Fruit fly (Drosophila melanogaster) whole organism, larva: ENCODE data around the gene RfC4.

ENCODE experiments used
- noc ChIP-seq: fragments of 200-800 bp; sonication (Bioruptor generic); optimal IDR thresholded peaks from 3 replicates; lab custom pipeline; 2019; ENCODE audit warnings: missing biosample characterization, mild to moderate bottlenecking, missing genetic modification characterization, moderate library complexity

The RfC4 gene

DNA sequence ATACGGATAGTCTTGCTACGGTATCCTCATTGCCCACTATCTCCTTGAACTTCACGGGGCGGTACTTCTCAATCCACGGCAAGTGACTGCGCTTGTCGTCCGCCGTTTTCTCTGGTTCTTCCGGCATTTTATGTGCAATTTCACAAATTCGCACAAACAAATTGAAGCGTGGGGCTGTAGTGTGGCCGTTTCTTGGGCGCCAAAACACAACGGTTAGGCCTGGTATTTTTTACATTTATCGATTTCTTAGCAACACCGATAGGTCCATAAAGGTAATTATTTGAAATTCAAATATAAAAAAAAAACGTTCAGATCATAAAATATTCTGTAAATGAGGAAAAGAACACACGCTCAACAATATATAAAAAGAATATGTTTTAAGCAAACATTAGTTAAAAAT is at the start of gene RfC4:
TSS of gene RfC4 (minus strand) at position 182 of the 400 bp plus-strand sequence.
- no peak for TF ChIP-seq noc (tag; lab: Kevin White, UChicago)

DNA sequence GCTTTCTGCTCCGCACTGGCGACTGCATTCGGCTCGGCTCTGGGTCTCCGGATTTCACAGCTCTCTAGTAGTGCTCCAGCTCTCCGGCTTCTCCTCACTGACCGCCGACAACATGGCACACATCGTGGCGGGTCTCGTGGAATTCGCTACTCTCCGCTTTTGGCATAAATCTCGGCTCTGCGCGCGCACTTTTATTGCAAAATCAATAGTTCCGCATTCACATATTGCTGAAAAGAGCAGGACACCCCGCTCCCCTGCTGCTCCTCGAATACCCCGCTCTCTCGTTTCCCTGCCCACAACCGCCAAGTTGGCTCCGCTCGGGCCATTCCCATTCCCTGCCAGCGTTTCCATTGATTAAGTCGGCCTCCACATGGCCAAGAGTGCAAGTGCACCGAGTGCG is 49.4 kb upstream of the RfC4 start:
- TF ChIP-seq noc (tag; lab: Kevin White, UChicago): no peak

DNA sequence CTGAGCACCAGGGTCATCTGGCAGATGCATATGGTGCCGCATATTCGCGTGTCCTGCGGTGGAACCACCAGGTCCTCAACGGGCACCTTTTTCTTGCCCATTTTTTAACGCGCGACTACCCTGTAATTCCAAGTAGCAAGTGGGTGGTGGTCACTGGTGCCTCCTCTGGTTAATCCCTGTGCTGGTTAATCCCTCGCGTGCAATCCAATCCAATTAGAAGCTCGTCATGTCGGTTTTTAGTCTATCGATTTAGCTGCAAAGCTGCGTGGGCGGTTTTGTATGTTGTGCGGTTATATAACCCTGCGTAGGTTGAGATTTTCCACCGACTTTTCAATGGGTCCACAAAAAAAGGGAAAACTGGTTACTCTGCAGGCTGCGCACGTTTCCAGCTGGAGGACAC is 48.7 kb upstream of the RfC4 start, which contains the start of gene Teh3:
TSS of gene Teh3 (minus strand) at position 101 of the 400 bp plus-strand sequence.
- no peak for TF ChIP-seq noc (tag; lab: Kevin White, UChicago)

DNA sequence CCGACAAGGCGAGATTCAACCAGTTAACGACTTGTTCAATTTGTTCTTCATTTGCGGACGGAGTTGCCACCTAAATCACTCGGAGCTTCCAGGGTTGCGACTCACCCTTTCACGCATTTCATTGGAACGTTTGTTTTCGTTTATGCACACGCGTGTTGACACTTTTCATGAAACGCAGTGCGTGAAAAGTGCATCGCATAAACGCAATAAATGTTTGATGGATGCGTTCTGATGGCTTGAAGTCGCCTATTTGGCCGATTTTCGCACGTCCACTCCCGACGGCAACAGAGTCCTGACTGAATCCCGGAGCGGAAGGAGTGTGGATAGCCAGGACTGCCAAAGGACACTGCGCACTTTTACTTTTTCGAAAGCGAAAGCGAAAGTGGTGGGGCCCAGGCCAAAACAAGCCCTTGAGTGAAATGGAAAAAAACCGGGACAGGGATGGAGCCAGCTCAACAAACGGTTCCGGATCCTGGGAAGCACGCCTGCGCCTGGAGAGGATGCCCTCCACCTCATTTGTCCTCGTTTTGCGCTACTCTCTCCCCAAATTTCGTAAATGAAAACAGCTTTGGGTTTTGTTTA is 42.2 kb upstream of the RfC4 start, which contains the start of gene Teh4:
TSS of gene Teh4 (minus strand) at position 290 of the 582 bp plus-strand sequence.
- TF ChIP-seq noc (tag; lab: Kevin White, UChicago): no peak

DNA sequence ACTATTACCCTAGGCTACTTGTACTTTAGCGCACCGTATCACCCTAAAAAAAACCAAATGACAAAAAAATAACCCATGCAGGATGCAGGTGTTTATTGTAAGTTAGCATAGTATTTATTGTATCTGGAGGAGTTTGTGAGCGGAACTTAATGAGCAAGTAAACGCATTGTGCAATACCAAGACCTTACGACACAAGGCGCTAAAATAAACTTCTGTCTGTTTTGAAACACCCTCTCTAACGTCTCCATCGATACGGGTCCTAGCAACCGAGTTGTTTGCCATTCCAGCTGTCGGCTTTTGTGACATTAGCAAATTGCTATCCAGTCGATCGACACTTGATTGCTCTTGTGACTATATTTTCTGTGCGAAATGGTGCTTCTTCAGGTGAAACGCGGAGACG is 37.7 kb upstream of the RfC4 start, which contains the start of gene CG18675:
TSS of gene CG18675 (plus strand) at position 301 of the 400 bp plus-strand sequence.
- no peak for TF ChIP-seq noc (tag; lab: Kevin White, UChicago)

DNA sequence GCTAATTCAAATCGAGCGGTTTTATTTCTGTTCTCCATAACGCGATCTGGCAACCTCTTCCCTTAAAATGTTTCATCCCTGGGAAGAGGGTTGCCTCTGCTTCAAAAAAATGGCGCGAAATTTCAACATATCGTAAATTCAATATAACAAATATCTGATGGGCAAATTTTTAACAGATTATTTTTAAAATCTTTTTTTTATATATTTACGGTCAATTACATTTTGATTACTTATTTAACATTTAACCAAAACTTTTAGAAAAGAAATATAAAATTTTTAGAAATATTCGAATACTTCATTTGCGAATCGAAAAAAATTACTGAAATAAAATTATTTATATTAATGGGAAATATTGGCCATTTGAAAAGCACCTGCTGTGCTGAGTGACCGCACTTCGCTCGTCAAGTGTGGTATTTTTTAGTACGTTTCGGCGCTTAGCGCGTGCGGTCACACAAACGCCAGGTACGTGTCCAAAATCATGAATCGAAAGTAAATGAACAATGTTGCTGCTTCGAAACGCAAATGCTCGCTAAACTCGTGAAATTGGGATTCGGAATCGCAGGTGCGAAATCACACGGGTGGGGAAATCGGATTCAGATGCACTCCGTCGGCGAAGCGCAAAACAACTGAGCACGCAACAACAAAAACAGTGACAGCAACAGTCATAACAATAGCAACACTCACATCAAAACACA is 34.3 kb upstream of the RfC4 start, which contains the start of gene Ero1L:
TSS of gene Ero1L (plus strand) at position 448 of the 695 bp plus-strand sequence.
- TF ChIP-seq noc (tag; lab: Kevin White, UChicago): peak; percentile 39

DNA sequence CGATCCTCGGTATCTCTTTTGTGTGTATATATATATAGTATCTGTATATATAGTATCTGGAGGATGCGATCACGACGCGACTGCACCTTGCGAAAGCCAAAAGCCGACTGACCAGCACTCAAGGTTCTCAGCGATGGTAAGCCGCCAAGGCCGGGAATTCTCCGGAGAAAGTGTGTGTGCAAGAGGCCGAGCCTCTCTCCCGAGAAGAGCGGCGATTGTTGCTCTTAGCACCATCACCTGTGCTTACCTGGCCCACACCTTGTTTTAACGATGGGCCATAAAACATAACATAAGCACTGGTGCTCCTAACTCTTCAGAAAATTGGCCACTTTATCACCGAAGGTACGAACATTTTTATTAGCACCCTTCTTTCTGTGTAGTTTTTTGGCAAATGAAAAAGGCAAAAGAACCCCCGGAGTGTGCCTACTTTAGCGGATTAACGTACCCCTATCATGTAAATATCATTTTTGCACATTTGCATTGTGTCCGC is 31.6 kb upstream of the RfC4 start, which contains the start of gene mas:
TSS of gene mas (minus strand) at position 112 of the 490 bp plus-strand sequence.
- no peak for TF ChIP-seq noc (tag; lab: Kevin White, UChicago)

DNA sequence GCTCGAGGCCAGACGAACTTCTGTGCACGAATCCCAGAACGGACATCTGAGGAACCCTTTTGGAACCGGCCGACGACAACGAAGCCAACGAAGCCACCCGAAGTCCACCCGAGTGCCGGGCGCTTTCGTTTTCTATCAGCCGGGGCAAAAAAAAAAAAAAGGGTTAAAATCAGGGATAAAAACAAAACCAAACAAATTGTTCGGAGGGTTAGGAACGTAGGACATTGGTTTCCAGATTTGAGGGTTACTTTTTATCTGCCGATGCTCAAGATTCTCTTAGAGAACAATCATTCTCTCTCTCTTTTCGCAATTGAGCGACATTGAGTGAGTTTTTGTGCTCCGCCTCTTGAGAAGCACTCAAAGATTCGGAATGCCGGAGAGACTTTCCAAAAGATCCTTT is 25.1 kb upstream of the RfC4 start, which contains the start of gene nab:
TSS of gene nab (minus strand) at position 7 of the 400 bp plus-strand sequence.
- TF ChIP-seq noc (tag; lab: Kevin White, UChicago): no peak

DNA sequence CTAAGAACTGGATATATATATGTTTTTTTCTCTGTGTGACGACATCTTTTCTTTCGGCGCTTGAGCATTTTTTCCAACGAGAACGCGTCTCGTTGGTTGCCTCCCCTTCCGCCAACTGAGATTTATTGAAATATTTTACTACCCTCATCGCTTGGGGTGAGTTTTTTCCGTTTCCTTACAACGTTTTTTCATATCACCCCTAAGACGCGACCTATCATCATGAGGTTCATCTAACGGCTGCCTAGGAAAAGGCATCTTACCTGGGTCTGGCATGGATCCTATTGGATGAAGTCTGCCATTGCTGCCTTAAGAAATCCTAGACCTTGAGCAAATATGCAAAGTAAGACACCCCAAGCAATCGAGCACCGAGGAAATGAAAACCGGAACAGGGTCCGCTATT is 23.4 kb upstream of the RfC4 start:
- no peak for TF ChIP-seq noc (tag; lab: Kevin White, UChicago)

DNA sequence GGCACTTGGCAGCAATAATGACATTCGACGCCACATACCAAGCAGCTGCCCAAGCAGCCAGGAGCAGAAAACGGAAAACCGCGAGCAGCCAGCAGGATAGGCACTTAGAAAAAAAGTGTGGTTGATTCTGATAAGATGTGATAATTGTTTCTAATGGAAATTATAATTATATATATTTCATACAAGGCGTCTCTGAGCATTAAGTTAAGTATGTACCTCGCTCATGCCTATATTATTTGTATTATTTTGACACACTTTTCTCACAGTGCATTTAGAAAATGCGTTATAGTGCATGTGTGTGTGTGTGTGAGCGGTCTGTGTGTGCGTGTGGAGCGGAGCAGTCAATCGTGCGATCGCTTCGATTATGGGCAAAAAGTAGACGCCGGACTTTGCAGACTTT is 22.5 kb upstream of the RfC4 start:
- no peak for TF ChIP-seq noc (tag; lab: Kevin White, UChicago)

DNA sequence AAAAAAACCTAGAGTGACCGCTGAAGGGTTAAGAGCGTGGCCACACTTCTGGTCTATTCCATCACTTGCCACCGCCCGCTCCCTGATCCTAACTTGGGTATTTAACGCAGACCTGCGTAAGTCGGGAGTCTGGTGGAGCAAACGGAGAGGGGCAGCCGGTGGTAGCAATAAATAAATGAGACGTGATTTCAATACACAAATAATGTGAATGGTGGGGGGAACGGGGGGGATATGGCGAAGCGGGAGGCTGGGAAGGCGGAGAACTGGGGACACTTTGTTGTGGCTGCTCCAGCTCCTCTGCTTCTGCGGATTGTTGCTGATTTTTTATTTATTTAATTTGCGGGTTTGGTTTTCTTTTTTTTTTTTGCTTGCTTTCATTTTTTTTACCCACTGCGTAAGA is 22.0 kb upstream of the RfC4 start:
- no peak for TF ChIP-seq noc (tag; lab: Kevin White, UChicago)

DNA sequence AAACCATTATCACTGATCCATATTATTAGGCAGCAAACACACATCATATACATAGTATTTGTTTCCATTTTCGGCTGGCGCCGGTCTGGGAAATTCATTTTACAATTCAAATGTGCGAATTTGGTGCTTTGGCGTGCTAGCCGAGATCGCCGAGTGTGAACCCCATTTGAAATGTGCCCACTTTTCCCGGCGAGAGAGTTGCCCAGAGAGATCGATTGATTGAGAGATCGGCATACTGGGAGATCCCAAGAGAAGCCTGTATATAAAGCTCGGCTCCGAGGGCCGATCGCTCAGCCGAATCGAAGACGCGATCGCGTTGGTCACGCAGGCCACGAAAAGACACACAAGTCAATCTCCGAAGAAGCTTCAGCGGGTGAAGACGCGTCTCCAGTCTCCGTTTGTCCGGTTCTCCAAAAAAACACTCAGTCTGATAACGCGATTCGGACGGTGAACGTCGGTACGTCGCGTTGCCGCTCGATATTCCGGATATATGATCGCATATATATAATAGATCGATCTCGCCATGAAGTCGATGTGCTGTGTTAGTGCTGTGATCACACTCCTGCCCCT is 12.7 kb upstream of the RfC4 start, which contains the start of gene CG1299:
TSS of gene CG1299 (plus strand) at position 291 of the 570 bp plus-strand sequence.
- no peak for TF ChIP-seq noc (tag; lab: Kevin White, UChicago)

DNA sequence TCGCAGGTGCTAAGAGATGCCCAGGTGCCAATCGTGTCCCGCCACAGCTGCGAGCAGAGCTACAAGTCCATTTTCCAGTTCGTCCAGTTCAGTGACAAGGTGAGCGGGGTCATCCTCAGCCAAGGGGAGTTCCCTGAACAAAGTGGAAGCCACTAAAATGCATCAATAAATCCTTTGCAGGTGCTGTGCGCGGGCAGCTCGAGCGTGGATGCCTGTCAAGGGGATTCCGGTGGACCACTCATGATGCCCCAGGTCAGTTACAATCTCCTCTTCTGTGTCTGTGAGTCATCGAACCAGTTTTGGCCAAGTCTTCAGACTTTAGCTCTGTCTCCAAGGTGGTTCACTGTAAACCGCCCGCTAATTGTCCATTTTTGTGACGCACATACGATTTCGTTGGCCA is 9.4 kb upstream of the RfC4 start:
- TF ChIP-seq noc (tag; lab: Kevin White, UChicago): no peak

DNA sequence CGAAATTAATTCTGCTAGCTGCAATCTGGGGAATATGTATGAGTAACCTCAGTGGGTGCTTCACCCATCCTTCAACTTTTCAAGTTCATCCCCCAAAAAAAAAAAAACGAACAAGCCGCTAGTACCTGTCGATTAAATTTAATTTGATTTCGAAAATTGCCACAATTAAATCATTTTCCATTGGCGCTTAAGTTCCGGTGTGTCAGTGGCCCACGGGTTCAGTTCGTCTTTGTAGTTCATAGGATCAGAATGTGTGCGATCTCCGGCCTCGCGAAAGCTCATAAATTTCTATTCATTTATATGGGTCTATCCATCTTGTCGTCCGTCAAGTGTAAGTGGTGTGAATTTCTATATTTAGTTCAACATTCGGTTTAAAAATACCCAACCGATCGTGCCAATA is 6.2 kb upstream of the RfC4 start, which contains the start of gene CG32260:
TSS of gene CG32260 (plus strand) at position 301 of the 400 bp plus-strand sequence.
- no peak for TF ChIP-seq noc (tag; lab: Kevin White, UChicago)

DNA sequence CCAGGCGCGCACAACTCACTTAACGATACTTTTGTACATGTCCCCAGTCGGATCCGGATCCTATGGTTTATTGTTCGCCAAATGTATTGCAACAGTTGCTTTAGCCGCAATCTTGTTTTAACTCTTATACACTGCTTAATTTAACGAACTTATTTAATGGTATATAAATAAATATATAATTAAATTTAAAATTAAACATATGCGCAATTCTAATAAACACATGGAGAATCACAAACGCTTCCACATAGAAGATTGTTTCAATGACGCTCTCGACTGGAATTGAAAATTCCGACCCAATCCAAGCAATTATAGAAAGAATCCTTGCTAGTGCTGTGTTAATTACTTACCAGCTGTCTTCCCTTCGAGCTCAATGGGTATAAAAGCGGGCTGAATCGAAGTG is 5.3 kb upstream of the RfC4 start, which contains the start of gene Akh:
TSS of gene Akh (plus strand) at position 301 of the 400 bp plus-strand sequence.
- TF ChIP-seq noc (tag; lab: Kevin White, UChicago): no peak
